Worm (Caenorhabditis elegans) whole organism, late embryonic: Measurements from ENCODE around the gene F17H10.1.

Experiments used
- ama-1 ChIP-seq: fragments of 150-350 bp; optimal IDR thresholded peaks from 2 replicates; lab custom pipeline; 2014
- ceh-45 ChIP-seq: fragments of 200-800 bp; sonication (Bioruptor generic); IDR thresholded peaks from 2 replicates; pipeline ENCODE4 v1.3.6; 2022; ENCODE audit warnings: missing genetic modification reagents, missing genetic modification characterization, missing compliant biosample characterization
- ets-4 ChIP-seq: sonication (generic microtip); optimal IDR thresholded peaks from 2 replicates; lab custom pipeline; 2016; ENCODE audit warnings: missing genetic modification characterization, missing compliant biosample characterization
- lin-11 ChIP-seq: fragments of 200-800 bp; sonication (Bioruptor generic); optimal IDR thresholded peaks from 2 replicates; lab custom pipeline; 2018; ENCODE audit warnings: mild to moderate bottlenecking, missing genetic modification characterization, missing compliant biosample characterization
- pha-4 ChIP-seq: fragments of 150-350 bp; optimal IDR thresholded peaks from 2 replicates; lab custom pipeline; 2018; ENCODE audit warnings: missing biosample characterization, missing genetic modification reagents, missing genetic modification characterization

ce11 chrX:13088539-13088938 is 16.5 kb upstream of the F17H10.1 start:
- TF ChIP-seq ets-4, result no peak
- no peak for TF ChIP-seq lin-11 (tag; lab: Kevin White, UChicago)
- no peak for TF ChIP-seq pha-4
- no peak for TF ChIP-seq ama-1 (lab: Kevin White, UChicago)
- TF ChIP-seq ceh-45 (GFP tag; lab: Robert Waterston, UW), result no peak
